Worm (Caenorhabditis elegans) whole organism, L4 larva: ENCODE results near the gene C49C3.20.

Experiments used
- F44E2.7 ChIP-seq: fragments of 200-800 bp; sonication (Bioruptor generic); IDR thresholded peaks from 2 replicates; pipeline ENCODE4 v2.1.2; 2022; ENCODE audit warnings: missing genetic modification characterization, missing compliant biosample characterization
- F49E8.2 ChIP-seq: sonication (generic microtip); optimal IDR thresholded peaks from 2 replicates; lab custom pipeline; 2016; ENCODE audit warnings: missing compliant biosample characterization, mild to moderate bottlenecking, missing genetic modification characterization, borderline replicate concordance
- R02D3.7 ChIP-seq: fragments of 150-350 bp; sonication (generic microtip); optimal IDR thresholded peaks from 3 replicates; lab custom pipeline; 2014; ENCODE audit warnings: missing biosample characterization, missing genetic modification characterization
- T20F7.1 ChIP-seq: fragments of 200-800 bp; sonication (Bioruptor generic); optimal IDR thresholded peaks from 2 replicates; lab custom pipeline; 2018; ENCODE audit warnings: mild to moderate bottlenecking, missing genetic modification characterization, missing compliant biosample characterization
- Y105C5A.15 ChIP-seq: fragments of 200-800 bp; sonication (Bioruptor generic); IDR thresholded peaks from 2 replicates; pipeline ENCODE4 v1.3.6; 2022; ENCODE audit warnings: missing genetic modification characterization, missing compliant biosample characterization
- aha-1 ChIP-seq: fragments of 150-350 bp; peaks from one replicate; lab custom pipeline; 2014; ENCODE audit warnings: missing biosample characterization, missing genetic modification characterization
- aly-2 ChIP-seq: sonication (generic microtip); optimal IDR thresholded peaks from 2 replicates; lab custom pipeline; 2018; ENCODE audit warnings: missing biosample characterization, missing genetic modification characterization
- ama-1 ChIP-seq: fragments of 150-350 bp; optimal IDR thresholded peaks from 2 replicates; lab custom pipeline; 2014; ENCODE audit warnings: inconsistent platforms, mixed read lengths
- arid-1 ChIP-seq: fragments of 200-800 bp; sonication (Bioruptor generic); conservative IDR thresholded peaks from 2 replicates; pipeline ENCODE4 v1.3.6; 2022; ENCODE audit warnings: missing genetic modification reagents, missing genetic modification characterization, missing compliant biosample characterization
- ceh-20 ChIP-seq: fragments of 200-800 bp; sonication (Bioruptor generic); IDR thresholded peaks from 2 replicates; pipeline ENCODE4 v1.3.6; 2022; ENCODE audit warnings: missing genetic modification reagents, missing genetic modification characterization, missing compliant biosample characterization
- ceh-28 ChIP-seq: fragments of 150-350 bp; optimal IDR thresholded peaks from 2 replicates; lab custom pipeline; 2014; ENCODE audit warnings: missing biosample characterization, missing genetic modification reagents, missing genetic modification characterization
- ceh-44 ChIP-seq: fragments of 200-800 bp; sonication (Bioruptor generic); IDR thresholded peaks from 2 replicates; pipeline ENCODE4 v1.3.6; 2022; ENCODE audit warnings: missing genetic modification reagents, missing genetic modification characterization, missing compliant biosample characterization
- ceh-62 ChIP-seq: sonication (generic microtip); optimal IDR thresholded peaks from 2 replicates; lab custom pipeline; 2017; ENCODE audit warnings: missing biosample characterization, missing genetic modification characterization
- ceh-82 ChIP-seq: sonication (generic microtip); optimal IDR thresholded peaks from 2 replicates; lab custom pipeline; 2017; ENCODE audit warnings: missing biosample characterization, missing genetic modification characterization
- ces-1 ChIP-seq: fragments of 150-350 bp; sonication (generic microtip); optimal IDR thresholded peaks from 4 replicates; lab custom pipeline; 2014; ENCODE audit warnings: missing biosample characterization, missing genetic modification reagents, missing genetic modification characterization
- dmd-6 ChIP-seq: fragments of 200-800 bp; sonication (Bioruptor generic); IDR thresholded peaks from 2 replicates; pipeline ENCODE4 v1.3.6; 2022; ENCODE audit warnings: missing genetic modification reagents, missing genetic modification characterization, missing compliant biosample characterization
- dmd-8 ChIP-seq: fragments of 200-800 bp; sonication (Bioruptor generic); IDR thresholded peaks from 2 replicates; pipeline ENCODE4 v1.3.6; 2022; ENCODE audit warnings: missing genetic modification characterization, missing compliant biosample characterization
- dve-1 ChIP-seq: sonication (generic microtip); optimal IDR thresholded peaks from 2 replicates; lab custom pipeline; 2017; ENCODE audit warnings: antibody characterized with exemption, mild to moderate bottlenecking, missing genetic modification characterization, missing compliant biosample characterization; ENCODE audit not compliant: insufficient read depth
- egl-27 ChIP-seq: sonication (generic microtip); optimal IDR thresholded peaks from 3 replicates; lab custom pipeline; 2017; ENCODE audit warnings: missing biosample characterization, missing genetic modification reagents, missing genetic modification characterization
- egl-43 ChIP-seq: fragments of 200-800 bp; sonication (Bioruptor generic); IDR thresholded peaks from 2 replicates; pipeline ENCODE4 v1.3.6; 2022; ENCODE audit warnings: missing genetic modification reagents, missing genetic modification characterization, missing compliant biosample characterization
- fkh-10 ChIP-seq: fragments of 150-350 bp; optimal IDR thresholded peaks from 2 replicates; lab custom pipeline; 2014; ENCODE audit warnings: missing biosample characterization, missing genetic modification reagents, missing genetic modification characterization
- gei-8 ChIP-seq: fragments of 200-800 bp; sonication (Bioruptor generic); optimal IDR thresholded peaks from 2 replicates; lab custom pipeline; 2018; ENCODE audit warnings: mild to moderate bottlenecking, missing genetic modification characterization, missing compliant biosample characterization
- hmg-1.1 ChIP-seq: fragments of 200-800 bp; sonication (Bioruptor generic); IDR thresholded peaks from 2 replicates; pipeline ENCODE4 v1.3.6; 2022; ENCODE audit warnings: missing genetic modification reagents, missing genetic modification characterization, missing compliant biosample characterization
- jun-1 ChIP-seq: fragments of 150-350 bp; optimal IDR thresholded peaks from 2 replicates; lab custom pipeline; 2014; ENCODE audit warnings: missing biosample characterization, missing genetic modification reagents, missing genetic modification characterization
- lim-7 ChIP-seq: fragments of 200-800 bp; sonication (Bioruptor generic); IDR thresholded peaks from 2 replicates; pipeline ENCODE4 v1.3.6; 2022; ENCODE audit warnings: missing genetic modification characterization, missing compliant biosample characterization
- lin-13 ChIP-seq: fragments of 150-350 bp; optimal IDR thresholded peaks from 2 replicates; lab custom pipeline; 2014; ENCODE audit warnings: missing biosample characterization, missing genetic modification reagents, missing genetic modification characterization
- lin-29 ChIP-seq: fragments of 200-800 bp; sonication (Bioruptor generic); IDR thresholded peaks from 2 replicates; pipeline ENCODE4 v1.3.6; 2022; ENCODE audit warnings: missing genetic modification reagents, missing genetic modification characterization, missing compliant biosample characterization
- mep-1 ChIP-seq: fragments of 150-350 bp; sonication (generic microtip); optimal IDR thresholded peaks from 3 replicates; lab custom pipeline; 2014; ENCODE audit warnings: missing biosample characterization, missing genetic modification characterization
- mxl-2 ChIP-seq: fragments of 200-800 bp; sonication (Bioruptor generic); conservative IDR thresholded peaks from 2 replicates; pipeline ENCODE4 v1.3.6; 2022; ENCODE audit warnings: missing genetic modification reagents, missing genetic modification characterization, missing compliant biosample characterization
- mxl-3 ChIP-seq: fragments of 200-800 bp; sonication (Bioruptor generic); optimal IDR thresholded peaks from 2 replicates; lab custom pipeline; 2018; ENCODE audit warnings: mild to moderate bottlenecking, missing genetic modification characterization, missing compliant biosample characterization
- nhr-10 ChIP-seq: fragments of 150-350 bp; optimal IDR thresholded peaks from 2 replicates; lab custom pipeline; 2014; ENCODE audit warnings: missing biosample characterization, missing genetic modification characterization
- nhr-102 ChIP-seq: sonication (generic microtip); optimal IDR thresholded peaks from 2 replicates; lab custom pipeline; 2016; ENCODE audit warnings: mild to moderate bottlenecking, missing genetic modification characterization, moderate library complexity, missing compliant biosample characterization
- nhr-111 ChIP-seq: fragments of 200-800 bp; sonication (Bioruptor generic); optimal IDR thresholded peaks from 2 replicates; lab custom pipeline; 2018; ENCODE audit warnings: mild to moderate bottlenecking, missing genetic modification characterization, missing compliant biosample characterization
- nhr-237 ChIP-seq: sonication (generic microtip); optimal IDR thresholded peaks from 2 replicates; lab custom pipeline; 2017; ENCODE audit warnings: missing biosample characterization, missing genetic modification characterization
- nhr-42 ChIP-seq: fragments of 200-800 bp; sonication (Bioruptor generic); IDR thresholded peaks from 2 replicates; pipeline ENCODE4 v1.3.6; 2022; ENCODE audit warnings: missing genetic modification characterization, missing compliant biosample characterization
- nhr-48 ChIP-seq: sonication (generic microtip); optimal IDR thresholded peaks from 2 replicates; lab custom pipeline; 2016; ENCODE audit warnings: mild to moderate bottlenecking, missing genetic modification characterization, missing compliant biosample characterization
- php-3 ChIP-seq: fragments of 200-800 bp; sonication (Bioruptor generic); IDR thresholded peaks from 2 replicates; pipeline ENCODE4 v1.3.6; 2022; ENCODE audit warnings: missing genetic modification reagents, missing genetic modification characterization, missing compliant biosample characterization
- pqm-1 ChIP-seq: sonication (generic microtip); optimal IDR thresholded peaks from 2 replicates; lab custom pipeline; 2017; ENCODE audit warnings: missing biosample characterization, missing genetic modification characterization
- rbr-2 ChIP-seq: sonication (generic microtip); optimal IDR thresholded peaks from 2 replicates; lab custom pipeline; 2016; ENCODE audit warnings: missing genotype, missing genetic modification characterization, missing compliant biosample characterization
- set-16 ChIP-seq: fragments of 200-800 bp; sonication (Bioruptor generic); IDR thresholded peaks from 2 replicates; pipeline ENCODE4 v1.3.6; 2022; ENCODE audit warnings: missing genetic modification reagents, missing genetic modification characterization, missing compliant biosample characterization
- snpc-4 ChIP-seq: fragments of 150-350 bp; optimal IDR thresholded peaks from 2 replicates; lab custom pipeline; 2014; ENCODE audit warnings: missing biosample characterization, missing genetic modification characterization
- spr-1 ChIP-seq: sonication (generic microtip); optimal IDR thresholded peaks from 2 replicates; lab custom pipeline; 2016; ENCODE audit warnings: mild to moderate bottlenecking, missing genetic modification characterization, missing compliant biosample characterization
- tag-97 ChIP-seq: fragments of 200-800 bp; sonication (Bioruptor generic); IDR thresholded peaks from 2 replicates; pipeline ENCODE4 v1.3.6; 2022; ENCODE audit warnings: missing genetic modification characterization, missing compliant biosample characterization
- tra-1 ChIP-seq: fragments of 200-800 bp; sonication (Bioruptor generic); IDR thresholded peaks from 2 replicates; pipeline ENCODE4 v1.3.6; 2022; ENCODE audit warnings: missing genetic modification reagents, missing genetic modification characterization, missing compliant biosample characterization
- unc-39 ChIP-seq: sonication (generic microtip); optimal IDR thresholded peaks from 2 replicates; lab custom pipeline; 2017; ENCODE audit warnings: missing biosample characterization, missing genetic modification characterization
- zag-1 ChIP-seq: fragments of 150-350 bp; optimal IDR thresholded peaks from 2 replicates; lab custom pipeline; 2014; ENCODE audit warnings: missing biosample characterization, missing genetic modification characterization
- zip-11 ChIP-seq: fragments of 200-800 bp; sonication (Bioruptor generic); IDR thresholded peaks from 2 replicates; pipeline ENCODE4 v1.3.6; 2022; ENCODE audit warnings: missing genetic modification characterization, missing compliant biosample characterization
- zip-2 ChIP-seq: fragments of 150-350 bp; optimal IDR thresholded peaks from 2 replicates; lab custom pipeline; 2014; ENCODE audit warnings: missing biosample characterization, missing genetic modification characterization

C49C3.20 gene

ce11 chrIV:17293679-17294078, 22.6 kb downstream of the C49C3.20 start:
- no peak for TF ChIP-seq set-16
- no peak for TF ChIP-seq nhr-102 (tag; lab: Kevin White, UChicago)
- TF ChIP-seq fkh-10 (GFP tag; lab: Kevin White, UChicago): peak; percentile 20
- no peak for TF ChIP-seq gei-8 (GFP tag; lab: Kevin White, UChicago)
- TF ChIP-seq R02D3.7: no peak
- no peak for TF ChIP-seq mxl-2
- no peak for TF ChIP-seq T20F7.1 (GFP tag; lab: Kevin White, UChicago)
- no peak for TF ChIP-seq ama-1 (lab: Kevin White, UChicago)
- TF ChIP-seq rbr-2 (tag; lab: Kevin White, UChicago): peak; percentile 38
- no peak for TF ChIP-seq tra-1 (GFP tag; lab: Robert Waterston, UW)
- no peak for TF ChIP-seq aly-2 (tag; lab: Kevin White, UChicago)
- no peak for TF ChIP-seq nhr-42 (GFP tag; lab: Robert Waterston, UW)
- TF ChIP-seq mep-1 (tag; lab: Kevin White, UChicago): no peak
- TF ChIP-seq php-3 (GFP tag; lab: Robert Waterston, UW): no peak
- TF ChIP-seq nhr-237 (tag; lab: Kevin White, UChicago): no peak

DNA sequence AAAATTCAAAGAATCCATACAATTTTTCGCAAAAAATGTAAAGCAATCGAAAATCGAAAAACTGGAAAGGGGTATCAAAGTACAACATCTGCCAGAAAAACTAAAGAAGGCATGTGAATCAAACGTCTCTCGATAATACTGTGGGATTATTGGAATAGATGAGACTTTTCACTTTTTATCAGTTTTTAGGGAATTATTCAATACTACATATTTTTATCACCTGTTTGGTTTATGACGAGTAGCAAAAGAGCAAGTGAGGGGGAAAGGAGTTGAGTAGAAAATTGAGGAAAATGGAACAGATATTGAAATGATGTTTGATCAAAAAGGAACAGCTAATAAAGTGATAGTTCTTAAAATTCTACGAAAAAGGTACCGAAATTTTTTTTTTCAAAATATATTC, 23.2 kb downstream of the C49C3.20 start:
- no peak for TF ChIP-seq zip-2 (tag; lab: Kevin White, UChicago)
- no peak for TF ChIP-seq ces-1 (GFP tag; lab: Kevin White, UChicago)
- TF ChIP-seq nhr-111 (GFP tag; lab: Kevin White, UChicago): no peak
- TF ChIP-seq jun-1 (tag; lab: Kevin White, UChicago): no peak
- TF ChIP-seq ceh-44: no peak
- TF ChIP-seq zip-11 (GFP tag; lab: Robert Waterston, UW): no peak
- TF ChIP-seq tag-97 (GFP tag; lab: Robert Waterston, UW): no peak
- peak; percentile 37 for TF ChIP-seq dve-1 (tag; lab: Kevin White, UChicago)
- TF ChIP-seq nhr-42 (GFP tag; lab: Robert Waterston, UW): no peak
- TF ChIP-seq dmd-6 (GFP tag; lab: Robert Waterston, UW): 0 out of 2 replicates have a peak, but pooled peaks have one; percentile 26
- no peak for TF ChIP-seq lin-29 (GFP tag; lab: Robert Waterston, UW)
- no peak for TF ChIP-seq ceh-62 (tag; lab: Kevin White, UChicago)
- TF ChIP-seq nhr-10: no peak
- TF ChIP-seq ceh-28: no peak
- TF ChIP-seq spr-1 (tag; lab: Kevin White, UChicago): no peak
- no peak for TF ChIP-seq hmg-1.1
- TF ChIP-seq dmd-8: no peak
- no peak for TF ChIP-seq egl-27 (tag; lab: Kevin White, UChicago)
- peak; percentile 53 for TF ChIP-seq aha-1 (tag; lab: Kevin White, UChicago)
- TF ChIP-seq mxl-3 (GFP tag; lab: Kevin White, UChicago): no peak
- no peak for TF ChIP-seq F44E2.7 (GFP tag; lab: Robert Waterston, UW)
- no peak for TF ChIP-seq egl-43
- no peak for TF ChIP-seq nhr-237 (tag; lab: Kevin White, UChicago)
- no peak for TF ChIP-seq unc-39
- TF ChIP-seq snpc-4: no peak
- TF ChIP-seq ceh-82 (tag; lab: Kevin White, UChicago): no peak
- TF ChIP-seq ceh-20 (GFP tag; lab: Robert Waterston, UW): no peak
- no peak for TF ChIP-seq zag-1 (tag; lab: Kevin White, UChicago)
- TF ChIP-seq lim-7 (GFP tag; lab: Robert Waterston, UW): no peak
- TF ChIP-seq arid-1: no peak
- TF ChIP-seq F49E8.2 (tag; lab: Kevin White, UChicago): no peak
- no peak for TF ChIP-seq ama-1 (lab: Kevin White, UChicago)
- TF ChIP-seq nhr-48 (tag; lab: Kevin White, UChicago): no peak
- peak; percentile 14 for TF ChIP-seq pqm-1
- no peak for TF ChIP-seq Y105C5A.15 (GFP tag; lab: Robert Waterston, UW)
- no peak for TF ChIP-seq lin-13
- TF ChIP-seq, all 104 proteins: peak for 4
